Worm (Caenorhabditis elegans) whole organism, L2 larva: ENCODE measurements around the gene btb-7.

Source experiments
- ZK546.5 ChIP-seq: sonication (generic microtip); optimal IDR thresholded peaks from 2 replicates; lab custom pipeline; 2017; ENCODE audit warnings: missing biosample characterization, missing genetic modification characterization
- blmp-1 ChIP-seq: sonication (generic microtip); optimal IDR thresholded peaks from 2 replicates; lab custom pipeline; 2017; ENCODE audit warnings: missing genetic modification characterization, mild to moderate bottlenecking, missing compliant biosample characterization, antibody characterized with exemption, moderate library complexity; ENCODE audit not compliant: insufficient read depth
- ceh-82 ChIP-seq: fragments of 150-350 bp; optimal IDR thresholded peaks from 2 replicates; lab custom pipeline; 2014; ENCODE audit warnings: missing biosample characterization, missing genetic modification characterization
- nhr-12 ChIP-seq: fragments of 150-350 bp; optimal IDR thresholded peaks from 2 replicates; lab custom pipeline; 2014; ENCODE audit warnings: missing biosample characterization, missing genetic modification characterization
- nhr-21 ChIP-seq: fragments of 150-350 bp; optimal IDR thresholded peaks from 2 replicates; lab custom pipeline; 2014; ENCODE audit warnings: missing biosample characterization, missing genetic modification characterization
- skn-1 ChIP-seq: sonication (generic microtip); optimal IDR thresholded peaks from 2 replicates; lab custom pipeline; 2017; ENCODE audit warnings: missing biosample characterization, missing genetic modification characterization
- zag-1 ChIP-seq: fragments of 150-350 bp; optimal IDR thresholded peaks from 2 replicates; lab custom pipeline; 2014; ENCODE audit warnings: missing biosample characterization, missing genetic modification characterization

ce11 chrII:1663516-1663915, 49.5 kb upstream of the btb-7 start, which contains the start of gene duxl-1:
- TF ChIP-seq nhr-21 (no peak), skn-1 (tag; lab: Kevin White, UChicago) (no peak), blmp-1 (no peak), ceh-82 (no peak), nhr-12 (tag; lab: Kevin White, UChicago) (no peak), zag-1 (tag; lab: Kevin White, UChicago) (no peak), ZK546.5 (tag; lab: Kevin White, UChicago) (no peak)
